Worm (Caenorhabditis elegans) whole organism, L1 larva: ENCODE results near the gene nep-6.

Experiments used
- C16A3.4 ChIP-seq: fragments of 150-350 bp; optimal IDR thresholded peaks from 2 replicates; lab custom pipeline; 2014; ENCODE audit warnings: missing biosample characterization, missing genetic modification characterization
- C34B4.2 ChIP-seq: sonication (generic microtip); optimal IDR thresholded peaks from 2 replicates; lab custom pipeline; 2017; ENCODE audit warnings: mild to moderate bottlenecking, missing genetic modification characterization, missing compliant biosample characterization
- Y116A8C.19 ChIP-seq: sonication (generic microtip); optimal IDR thresholded peaks from 2 replicates; lab custom pipeline; 2016; ENCODE audit warnings: missing compliant biosample characterization, missing genetic modification characterization, borderline replicate concordance
- aha-1 ChIP-seq: fragments of 150-350 bp; optimal IDR thresholded peaks from 2 replicates; lab custom pipeline; 2014; ENCODE audit warnings: missing biosample characterization, missing genetic modification characterization
- alr-1 ChIP-seq: fragments of 200-800 bp; sonication (Bioruptor generic); optimal IDR thresholded peaks from 2 replicates; lab custom pipeline; 2018; ENCODE audit warnings: borderline replicate concordance, mild to moderate bottlenecking, missing genetic modification characterization, missing compliant biosample characterization
- ama-1 ChIP-seq: fragments of 150-350 bp; optimal IDR thresholded peaks from 2 replicates; lab custom pipeline; 2014
- ceh-8 ChIP-seq: fragments of 200-800 bp; sonication (Bioruptor generic); optimal IDR thresholded peaks from 2 replicates; lab custom pipeline; 2018; ENCODE audit warnings: mild to moderate bottlenecking, missing genetic modification characterization, moderate library complexity, missing compliant biosample characterization
- dsc-1 ChIP-seq: sonication (generic microtip); optimal IDR thresholded peaks from 2 replicates; lab custom pipeline; 2016; ENCODE audit warnings: mild to moderate bottlenecking, missing genetic modification characterization, missing compliant biosample characterization
- efl-1 ChIP-seq, 4 experiments: fragments of 150-350 bp; optimal IDR thresholded peaks in 3 of 4; peaks in 1 of 4; 1 replicate in 1 of 4; 2 replicates in 3 of 4; lab custom pipeline; 2014; ENCODE audit warnings: missing biosample characterization in 2 of 4, missing genetic modification characterization in 2 of 4, missing genetic modification reagents in 2 of 4
- egl-13 ChIP-seq: sonication (generic microtip); optimal IDR thresholded peaks from 2 replicates; lab custom pipeline; 2016; ENCODE audit warnings: missing genotype, missing genetic modification reagents, missing genetic modification characterization, missing compliant biosample characterization
- fkh-10 ChIP-seq: sonication (generic microtip); optimal IDR thresholded peaks from 2 replicates; lab custom pipeline; 2017; ENCODE audit warnings: missing biosample characterization, missing genetic modification reagents, missing genetic modification characterization
- fkh-8 ChIP-seq: sonication (generic microtip); optimal IDR thresholded peaks from 2 replicates; lab custom pipeline; 2016; ENCODE audit warnings: mild to moderate bottlenecking, missing genetic modification characterization, missing compliant biosample characterization
- grh-1 ChIP-seq: fragments of 200-800 bp; sonication (Bioruptor generic); IDR thresholded peaks from 2 replicates; pipeline ENCODE4 v1.3.6; 2022; ENCODE audit warnings: missing genetic modification reagents, missing genetic modification characterization, missing compliant biosample characterization
- hlh-17 ChIP-seq: fragments of 200-800 bp; sonication (Bioruptor generic); optimal IDR thresholded peaks from 2 replicates; lab custom pipeline; 2018; ENCODE audit warnings: missing genetic modification characterization, mild to moderate bottlenecking, missing compliant biosample characterization, moderate library complexity, borderline replicate concordance
- hlh-4 ChIP-seq: sonication (generic microtip); optimal IDR thresholded peaks from 2 replicates; lab custom pipeline; 2016; ENCODE audit warnings: mild to moderate bottlenecking, missing genetic modification characterization, missing compliant biosample characterization
- irx-1 ChIP-seq: sonication (generic microtip); optimal IDR thresholded peaks from 2 replicates; lab custom pipeline; 2016; ENCODE audit warnings: missing genetic modification characterization, missing compliant biosample characterization
- lin-14 ChIP-seq: fragments of 200-800 bp; sonication (Bioruptor generic); optimal IDR thresholded peaks from 2 replicates; lab custom pipeline; 2018; ENCODE audit warnings: mild to moderate bottlenecking, missing genetic modification characterization, moderate library complexity, missing compliant biosample characterization
- lin-39 ChIP-seq: fragments of 150-350 bp; optimal IDR thresholded peaks from 2 replicates; lab custom pipeline; 2014; ENCODE audit warnings: missing biosample characterization, missing genetic modification reagents, missing genetic modification characterization
- mdl-1 ChIP-seq, 2 experiments: fragments of 150-350 bp; optimal IDR thresholded peaks; 2 replicates each; lab custom pipeline; 2014 to 2017; ENCODE audit warnings: missing biosample characterization in 2 of 2, missing genetic modification characterization in 2 of 2, inconsistent platforms in 1 of 2
- mef-2 ChIP-seq: fragments of 150-350 bp; optimal IDR thresholded peaks from 2 replicates; lab custom pipeline; 2014; ENCODE audit warnings: missing biosample characterization, missing genetic modification characterization
- mep-1 ChIP-seq: fragments of 150-350 bp; optimal IDR thresholded peaks from 2 replicates; lab custom pipeline; 2014; ENCODE audit warnings: missing biosample characterization, missing genetic modification characterization
- nhr-11 ChIP-seq: fragments of 150-350 bp; optimal IDR thresholded peaks from 2 replicates; lab custom pipeline; 2014; ENCODE audit warnings: missing biosample characterization, missing genetic modification characterization
- nhr-12 ChIP-seq: sonication (generic microtip); optimal IDR thresholded peaks from 2 replicates; lab custom pipeline; 2017; ENCODE audit warnings: missing biosample characterization, missing genetic modification characterization
- nhr-19 ChIP-seq: fragments of 200-800 bp; sonication (Bioruptor generic); conservative IDR thresholded peaks from 2 replicates; pipeline ENCODE4 v1.3.6; 2022; ENCODE audit warnings: missing genetic modification characterization, missing compliant biosample characterization
- rnt-1 ChIP-seq: sonication (generic microtip); optimal IDR thresholded peaks from 2 replicates; lab custom pipeline; 2016; ENCODE audit warnings: mild to moderate bottlenecking, missing genetic modification characterization, moderate library complexity, missing compliant biosample characterization
- sptf-1 ChIP-seq: fragments of 150-350 bp; optimal IDR thresholded peaks from 2 replicates; lab custom pipeline; 2014; ENCODE audit warnings: missing biosample characterization, missing genetic modification characterization
- sup-37 ChIP-seq: fragments of 200-800 bp; sonication (Bioruptor generic); optimal IDR thresholded peaks from 2 replicates; lab custom pipeline; 2018; ENCODE audit warnings: mild to moderate bottlenecking, missing genetic modification characterization, missing compliant biosample characterization
- swsn-7 ChIP-seq: sonication (generic microtip); optimal IDR thresholded peaks from 2 replicates; lab custom pipeline; 2016; ENCODE audit warnings: missing genetic modification characterization, missing compliant biosample characterization
- unc-30 ChIP-seq: sonication (generic microtip); optimal IDR thresholded peaks from 2 replicates; lab custom pipeline; 2017; ENCODE audit warnings: missing biosample characterization, missing genetic modification characterization
- unc-62 ChIP-seq: fragments of 150-350 bp; optimal IDR thresholded peaks from 2 replicates; lab custom pipeline; 2014; ENCODE audit warnings: missing biosample characterization, missing genetic modification reagents, missing genetic modification characterization
- vab-15 ChIP-seq: sonication (generic microtip); optimal IDR thresholded peaks from 2 replicates; lab custom pipeline; 2017; ENCODE audit warnings: missing genotype, mild to moderate bottlenecking, missing genetic modification characterization, missing compliant biosample characterization
- xbp-1 ChIP-seq: sonication (generic microtip); optimal IDR thresholded peaks from 2 replicates; lab custom pipeline; 2016; ENCODE audit warnings: missing genetic modification characterization, missing compliant biosample characterization
- zag-1 ChIP-seq: fragments of 150-350 bp; optimal IDR thresholded peaks from 2 replicates; lab custom pipeline; 2014; ENCODE audit warnings: missing biosample characterization, missing genetic modification characterization
- zip-4 ChIP-seq: fragments of 200-800 bp; sonication (Bioruptor generic); optimal IDR thresholded peaks from 2 replicates; lab custom pipeline; 2018; ENCODE audit warnings: mild to moderate bottlenecking, missing genetic modification characterization, moderate library complexity, missing compliant biosample characterization
- ztf-11 ChIP-seq, 2 experiments: sonication (generic microtip); optimal IDR thresholded peaks; 2 replicates each; lab custom pipeline; 2016 to 2017; ENCODE audit warnings: missing genetic modification characterization in 2 of 2, missing biosample characterization in 1 of 2, missing compliant biosample characterization in 1 of 2
- ztf-4 ChIP-seq: fragments of 150-350 bp; optimal IDR thresholded peaks from 2 replicates; lab custom pipeline; 2014; ENCODE audit warnings: missing biosample characterization, missing genetic modification characterization

The nep-6 gene

ce11 chrII:3445285-3445806, 28.7 kb downstream of the nep-6 start, which contains the start of the genes C16C8.5 and C16C8.16:
Gene C16C8.5, minus strand, starts transcription at chrII:3445385.
Gene C16C8.16, plus strand, starts transcription at chrII:3445756.
- TF ChIP-seq sptf-1 (tag; lab: Kevin White, UChicago): no peak
- TF ChIP-seq sup-37 (GFP tag; lab: Kevin White, UChicago): no peak
- TF ChIP-seq swsn-7 (tag; lab: Kevin White, UChicago): no peak
- TF ChIP-seq grh-1: no peak
- no peak for TF ChIP-seq lin-14
- TF ChIP-seq ceh-8: no peak
- no peak for TF ChIP-seq mdl-1 (tag; optimal IDR thresholded peaks at IDR 0.05; lab: Kevin White, UChicago)
- no peak for TF ChIP-seq alr-1 (tag; lab: Kevin White, UChicago)
- no peak for TF ChIP-seq nhr-11 (tag; lab: Kevin White, UChicago)
- TF ChIP-seq Y116A8C.19 (tag; lab: Kevin White, UChicago): no peak
- TF ChIP-seq, all 84 proteins: peak for 0

DNA sequence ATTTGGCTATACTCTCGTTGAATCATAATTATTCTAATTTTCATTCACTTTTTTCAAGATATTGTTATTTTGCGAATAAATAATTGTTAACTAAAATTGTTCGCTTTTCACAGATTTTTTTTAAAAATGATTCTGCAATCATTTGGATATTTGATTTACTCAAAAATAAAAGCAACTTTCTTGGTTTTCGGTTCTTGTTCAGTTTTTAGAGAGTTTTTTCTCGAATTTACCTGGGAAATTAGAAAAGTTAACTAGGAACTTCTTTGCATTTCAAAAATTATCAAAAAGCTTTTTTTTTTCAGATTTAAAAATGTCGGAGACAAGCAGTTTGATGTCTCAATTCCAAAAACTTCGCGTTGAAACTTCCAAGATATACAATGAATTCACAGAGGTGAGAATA, 30.0 kb downstream of the nep-6 start, which contains the start of the genes C16C8.20 and gldi-6:
C16C8.20 (plus strand) TSS at position 301 of the 400 bp plus-strand sequence.
gldi-6 (plus strand) TSS at position 301 of the 400 bp plus-strand sequence.
- TF ChIP-seq sup-37 (GFP tag; lab: Kevin White, UChicago): no peak
- no peak for TF ChIP-seq fkh-10 (GFP tag; lab: Kevin White, UChicago)
- TF ChIP-seq unc-62 (GFP tag; lab: Kevin White, UChicago): no peak
- TF ChIP-seq ceh-8: no peak
- TF ChIP-seq ztf-4 (tag; lab: Kevin White, UChicago): no peak
- TF ChIP-seq nhr-19 (GFP tag; lab: Robert Waterston, UW): no peak
- no peak for TF ChIP-seq efl-1 (optimal IDR thresholded peaks at IDR 0.05; lab: Kevin White, UChicago)
- TF ChIP-seq efl-1 (GFP tag; optimal IDR thresholded peaks at IDR 0.05 in 1 of 2; lab: Kevin White, UChicago): no peak
- no peak for TF ChIP-seq alr-1 (tag; lab: Kevin White, UChicago)
- no peak for TF ChIP-seq dsc-1 (tag; lab: Kevin White, UChicago)
- TF ChIP-seq mef-2 (tag; lab: Kevin White, UChicago): no peak
- no peak for TF ChIP-seq aha-1 (tag; lab: Kevin White, UChicago)
- no peak for TF ChIP-seq C34B4.2 (tag; lab: Kevin White, UChicago)
- TF ChIP-seq Y116A8C.19 (tag; lab: Kevin White, UChicago): no peak
- no peak for TF ChIP-seq vab-15 (tag; lab: Kevin White, UChicago)
- no peak for TF ChIP-seq unc-30 (tag; lab: Kevin White, UChicago)
- no peak for TF ChIP-seq ama-1 (lab: Kevin White, UChicago)
- no peak for TF ChIP-seq mep-1 (tag; lab: Kevin White, UChicago)
- TF ChIP-seq, all 84 proteins: peak for 0

DNA sequence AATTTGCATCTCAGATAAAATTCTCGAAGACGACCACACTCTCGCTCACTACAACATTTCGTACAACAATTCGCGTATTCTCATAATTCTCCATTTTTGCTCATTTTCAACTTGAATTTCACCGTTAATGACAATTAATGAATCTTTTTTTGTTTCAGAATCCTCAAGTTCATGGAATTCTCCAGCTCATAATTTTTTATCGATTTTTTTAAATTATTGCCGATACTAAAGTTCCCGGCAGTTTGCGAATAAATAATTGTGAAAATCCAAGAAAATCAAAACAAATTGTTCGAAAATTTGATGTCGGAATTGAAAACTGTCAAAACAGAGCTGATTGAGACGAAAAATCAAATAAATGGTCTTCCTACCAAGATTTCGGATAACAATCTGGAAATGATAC, 31.3 kb downstream of the nep-6 start, which contains the start of gene C16C8.21:
C16C8.21 (plus strand) TSS at position 301 of the 400 bp plus-strand sequence.
- TF ChIP-seq nhr-19 (GFP tag; lab: Robert Waterston, UW) (no peak), rnt-1 (tag; lab: Kevin White, UChicago) (no peak), hlh-4 (tag; lab: Kevin White, UChicago) (no peak), ztf-11 (tag; optimal IDR thresholded peaks at IDR 0.05; lab: Kevin White, UChicago) (no peak), egl-13 (tag; lab: Kevin White, UChicago) (no peak), irx-1 (tag; lab: Kevin White, UChicago) (no peak), Y116A8C.19 (tag; lab: Kevin White, UChicago) (no peak), lin-39 (tag; lab: Kevin White, UChicago) (no peak), zip-4 (GFP tag; lab: Kevin White, UChicago) (no peak), fkh-8 (tag; lab: Kevin White, UChicago) (no peak), zag-1 (tag; lab: Kevin White, UChicago) (no peak), nhr-11 (tag; lab: Kevin White, UChicago) (no peak), ztf-4 (tag; lab: Kevin White, UChicago) (no peak), C16A3.4 (no peak), xbp-1 (tag; lab: Kevin White, UChicago) (no peak), hlh-17 (GFP tag; lab: Kevin White, UChicago) (no peak), dsc-1 (tag; lab: Kevin White, UChicago) (no peak), nhr-12 (tag; lab: Kevin White, UChicago) (no peak)
